Worm (Caenorhabditis elegans) whole organism, L4 larva: Measurements from ENCODE around the gene sri-40.

Source experiments
- ZK546.5 ChIP-seq, 2 experiments: sonication (generic microtip); optimal IDR thresholded peaks; 2 replicates each; lab custom pipeline; 2017; ENCODE audit warnings: missing biosample characterization in 2 of 2, missing genetic modification characterization in 2 of 2
- ces-1 ChIP-seq: fragments of 150-350 bp; sonication (generic microtip); optimal IDR thresholded peaks from 4 replicates; lab custom pipeline; 2014; ENCODE audit warnings: missing biosample characterization, missing genetic modification reagents, missing genetic modification characterization
- daf-8 ChIP-seq: fragments of 200-800 bp; sonication (Bioruptor generic); IDR thresholded peaks from 2 replicates; pipeline ENCODE4 v1.3.6; 2022; ENCODE audit warnings: missing genetic modification characterization, missing compliant biosample characterization
- lir-3 ChIP-seq: sonication (generic microtip); optimal IDR thresholded peaks from 2 replicates; lab custom pipeline; 2016; ENCODE audit warnings: mild to moderate bottlenecking, missing genetic modification characterization, missing compliant biosample characterization
- lsy-2 ChIP-seq, 2 experiments: fragments of 150-350 bp in 1 of 2; sonication (generic microtip) in 1 of 2; optimal IDR thresholded peaks; 2 replicates each; lab custom pipeline; 2014 to 2017; ENCODE audit warnings: missing biosample characterization in 2 of 2, missing genetic modification characterization in 2 of 2
- nhr-237 ChIP-seq: sonication (generic microtip); optimal IDR thresholded peaks from 2 replicates; lab custom pipeline; 2017; ENCODE audit warnings: missing biosample characterization, missing genetic modification characterization
- skn-1 ChIP-seq: fragments of 150-350 bp; optimal IDR thresholded peaks from 2 replicates; lab custom pipeline; 2014; ENCODE audit warnings: missing biosample characterization, missing genetic modification characterization
- snpc-4 ChIP-seq: fragments of 150-350 bp; optimal IDR thresholded peaks from 2 replicates; lab custom pipeline; 2014; ENCODE audit warnings: missing biosample characterization, missing genetic modification characterization
- unc-62 ChIP-seq, 3 experiments: fragments of 150-350 bp in 1 of 3; sonication (generic microtip); optimal IDR thresholded peaks in 2 of 3; peaks in 1 of 3; 1 replicate in 1 of 3; 2 replicates in 2 of 3; lab custom pipeline; 2014 to 2017; ENCODE audit warnings: missing biosample characterization in 3 of 3, missing genetic modification characterization in 3 of 3, missing genetic modification reagents in 3 of 3, missing genotype in 1 of 3

DNA sequence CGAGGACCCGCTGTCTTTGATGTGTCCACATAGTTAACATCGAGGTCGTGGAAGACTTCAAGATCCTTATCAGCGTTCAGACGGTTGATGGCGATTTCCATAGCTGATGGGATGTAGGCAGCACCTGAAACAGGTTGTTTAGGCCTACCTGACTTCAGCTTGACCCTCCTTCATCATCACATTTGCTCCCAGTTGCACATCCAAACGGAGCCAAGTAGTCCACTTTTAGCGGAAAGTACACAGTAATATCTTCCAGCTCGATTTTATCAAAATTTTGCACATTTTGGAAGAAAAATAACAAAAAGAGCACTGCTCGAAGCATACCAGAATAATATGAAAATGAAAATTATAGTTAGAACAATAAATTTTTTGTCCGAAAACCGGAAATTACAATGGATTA lies 19.2 kb downstream of the sri-40 start, which contains the start of gene gcy-15:
- TF ChIP-seq ces-1 (GFP tag; lab: Kevin White, UChicago), result no peak
- no peak for TF ChIP-seq ZK546.5 (tag; optimal IDR thresholded peaks at IDR 0.05; lab: Kevin White, UChicago)
- TF ChIP-seq lir-3, result no peak
- no peak for TF ChIP-seq lsy-2 (tag; optimal IDR thresholded peaks at IDR 0.05; lab: Kevin White, UChicago)
- no peak for TF ChIP-seq snpc-4 (tag; lab: Kevin White, UChicago)
- no peak for TF ChIP-seq nhr-237
- no peak for TF ChIP-seq daf-8 (GFP tag; lab: Robert Waterston, UW)
- no peak for TF ChIP-seq skn-1 (tag; lab: Kevin White, UChicago)
- TF ChIP-seq unc-62 (GFP tag; optimal IDR thresholded peaks at IDR 0.05 in 1 of 2; lab: Kevin White, UChicago), result no peak
- no peak for TF ChIP-seq unc-62 (tag; optimal IDR thresholded peaks at IDR 0.05; lab: Kevin White, UChicago)
